Worm (Caenorhabditis elegans): Measurements from ENCODE around the gene srsx-13.

ce11 chrV:5023355-5023754, 40.4 kb upstream of the srsx-13 start:
- TF ChIP-seq pqm-1 (tag; optimal IDR thresholded peaks at IDR 0.05), result no peak
- TF ChIP-seq unc-62 (GFP tag; optimal IDR thresholded peaks at IDR 0.05 in 1 of 2), result no peak
- TF ChIP-seq unc-62 (tag; optimal IDR thresholded peaks at IDR 0.05), result no peak

All from whole organism, L4 larva.